Fruit fly (Drosophila melanogaster) whole organism, embryonic: ENCODE results near the gene CG13843.

Source experiments
- CG10147 ChIP-seq: fragments of 200-800 bp; sonication (Bioruptor generic); optimal IDR thresholded peaks from 2 replicates; lab custom pipeline; 2019; ENCODE audit warnings: missing biosample characterization, mild to moderate bottlenecking, missing genetic modification characterization, moderate library complexity
- CG10267 ChIP-seq: fragments of 200-800 bp; sonication (Bioruptor generic); optimal IDR thresholded peaks from 2 replicates; lab custom pipeline; 2018; ENCODE audit warnings: missing biosample characterization, mild to moderate bottlenecking, missing genetic modification characterization, moderate library complexity
- CG11504 ChIP-seq: fragments of 200-800 bp; sonication (Bioruptor generic); optimal IDR thresholded peaks from 3 replicates; lab custom pipeline; 2019; ENCODE audit warnings: missing biosample characterization, mild to moderate bottlenecking, missing genetic modification characterization, moderate library complexity
- CG11723 ChIP-seq: fragments of 200-800 bp; sonication (Bioruptor generic); optimal IDR thresholded peaks from 2 replicates; lab custom pipeline; 2017; ENCODE audit warnings: missing biosample characterization, mild to moderate bottlenecking, missing genetic modification characterization
- CG12104 ChIP-seq: fragments of 200-800 bp; sonication (Bioruptor generic); optimal IDR thresholded peaks from 3 replicates; lab custom pipeline; 2016; ENCODE audit warnings: missing biosample characterization, missing genetic modification characterization
- CG1233 ChIP-seq: fragments of 200-800 bp; sonication (Bioruptor generic); optimal IDR thresholded peaks from 4 replicates; lab custom pipeline; 2018; ENCODE audit warnings: missing biosample characterization, mild to moderate bottlenecking, missing genetic modification characterization
- CG12391 ChIP-seq: fragments of 200-800 bp; sonication (Bioruptor generic); optimal IDR thresholded peaks from 3 replicates; lab custom pipeline; 2018; ENCODE audit warnings: missing biosample characterization, mild to moderate bottlenecking, missing genetic modification characterization, moderate library complexity
- CG13424 ChIP-seq: fragments of 200-800 bp; sonication (Bioruptor generic); optimal IDR thresholded peaks from 2 replicates; lab custom pipeline; 2019; ENCODE audit warnings: missing biosample characterization, mild to moderate bottlenecking, missing genetic modification characterization, moderate library complexity
- CG14710 ChIP-seq: fragments of 200-800 bp; sonication (Bioruptor generic); optimal IDR thresholded peaks from 3 replicates; lab custom pipeline; 2019; ENCODE audit warnings: missing biosample characterization, mild to moderate bottlenecking, missing genetic modification characterization, moderate library complexity
- CG14965 ChIP-seq: fragments of 200-800 bp; sonication (Bioruptor generic); optimal IDR thresholded peaks from 2 replicates; lab custom pipeline; 2016; ENCODE audit warnings: missing biosample characterization, missing genetic modification characterization, borderline replicate concordance
- CG1529 ChIP-seq: fragments of 200-800 bp; sonication (Bioruptor generic); optimal IDR thresholded peaks from 3 replicates; lab custom pipeline; 2018; ENCODE audit warnings: missing biosample characterization, missing genetic modification characterization
- CG15696 ChIP-seq: fragments of 200-800 bp; sonication (Bioruptor generic); optimal IDR thresholded peaks from 2 replicates; lab custom pipeline; 2019; ENCODE audit warnings: missing biosample characterization, mild to moderate bottlenecking, missing genetic modification characterization, moderate library complexity
- CG2875 ChIP-seq: fragments of 200-800 bp; sonication (Bioruptor generic); optimal IDR thresholded peaks from 2 replicates; lab custom pipeline; 2017; ENCODE audit warnings: missing biosample characterization, mild to moderate bottlenecking, missing genetic modification characterization, missing genetic modification reagents
- CG30403 ChIP-seq: fragments of 200-800 bp; sonication (Bioruptor generic); optimal IDR thresholded peaks from 3 replicates; lab custom pipeline; 2016; ENCODE audit warnings: missing biosample characterization, missing genetic modification characterization
- CG31365 ChIP-seq: fragments of 200-800 bp; sonication (Bioruptor generic); optimal IDR thresholded peaks from 2 replicates; lab custom pipeline; 2018; ENCODE audit warnings: missing biosample characterization, mild to moderate bottlenecking, missing genetic modification characterization
- CG3726 ChIP-seq: fragments of 200-800 bp; sonication (Bioruptor generic); IDR thresholded peaks from 3 replicates; pipeline ENCODE4, ENCODE4 v1.3.6; 2022; ENCODE audit warnings: missing biosample characterization, missing genetic modification characterization
- CG5953 ChIP-seq: fragments of 200-800 bp; sonication (Bioruptor generic); IDR thresholded peaks from 2 replicates; pipeline ENCODE4 v1.3.6; 2022; ENCODE audit warnings: missing biosample characterization, missing genetic modification characterization
- CG7271 ChIP-seq: fragments of 200-800 bp; sonication (Bioruptor generic); optimal IDR thresholded peaks from 2 replicates; lab custom pipeline; 2018; ENCODE audit warnings: missing biosample characterization, mild to moderate bottlenecking, missing genetic modification characterization, moderate library complexity
- CG7786 ChIP-seq: fragments of 200-800 bp; sonication (Bioruptor generic); optimal IDR thresholded peaks from 2 replicates; lab custom pipeline; 2016; ENCODE audit warnings: missing biosample characterization, missing genetic modification characterization
- CG8388 ChIP-seq: fragments of 200-800 bp; sonication (Bioruptor generic); optimal IDR thresholded peaks from 2 replicates; lab custom pipeline; 2019; ENCODE audit warnings: missing biosample characterization, mild to moderate bottlenecking, missing genetic modification characterization, moderate library complexity
- CG8478 ChIP-seq: fragments of >200 bp; optimal IDR thresholded peaks from 2 replicates; lab custom pipeline; 2018
- CHES-1-like ChIP-seq: fragments of 200-800 bp; sonication (Bioruptor generic); optimal IDR thresholded peaks from 2 replicates; lab custom pipeline; 2016; ENCODE audit warnings: missing biosample characterization, missing genetic modification characterization
- Camta ChIP-seq: fragments of 200-800 bp; sonication (Bioruptor generic); optimal IDR thresholded peaks from 2 replicates; lab custom pipeline; 2016; ENCODE audit warnings: missing biosample characterization, missing genetic modification characterization
- Doc2 ChIP-seq: fragments of 200-800 bp; sonication (Bioruptor generic); IDR thresholded peaks from 2 replicates; pipeline ENCODE4 v1.3.6; 2022; ENCODE audit warnings: missing biosample characterization, missing genetic modification characterization
- Drgx ChIP-seq: fragments of 200-800 bp; sonication (Bioruptor generic); IDR thresholded peaks from 2 replicates; pipeline ENCODE4 v1.3.6; 2022; ENCODE audit warnings: missing biosample characterization, missing genetic modification characterization
- Fer1 ChIP-seq: fragments of 200-800 bp; sonication (Bioruptor generic); optimal IDR thresholded peaks from 2 replicates; lab custom pipeline; 2017; ENCODE audit warnings: missing biosample characterization, mild to moderate bottlenecking, missing genetic modification characterization
- HHEX ChIP-seq: fragments of 200-800 bp; sonication (Bioruptor generic); optimal IDR thresholded peaks from 3 replicates; lab custom pipeline; 2017; ENCODE audit warnings: missing biosample characterization, mild to moderate bottlenecking, missing genetic modification characterization, missing genetic modification reagents
- HLH3B ChIP-seq: fragments of 200-800 bp; sonication (Bioruptor generic); IDR thresholded peaks from 2 replicates; pipeline ENCODE4 v1.3.6; 2022; ENCODE audit warnings: missing biosample characterization, missing genetic modification characterization
- Hmr ChIP-seq: fragments of 200-800 bp; sonication (Bioruptor generic); optimal IDR thresholded peaks from 3 replicates; lab custom pipeline; 2017; ENCODE audit warnings: mild to moderate bottlenecking, missing biosample characterization, missing genetic modification reagents, missing genetic modification characterization
- Hmx ChIP-seq: fragments of 200-800 bp; sonication (Bioruptor generic); optimal IDR thresholded peaks from 2 replicates; lab custom pipeline; 2016; ENCODE audit warnings: missing biosample characterization, missing genetic modification characterization
- Med ChIP-seq: fragments of 200-800 bp; sonication (Bioruptor generic); peaks from one replicate; lab custom pipeline; 2016; ENCODE audit warnings: missing biosample characterization, missing genetic modification characterization, mild to moderate bottlenecking, inconsistent platforms, moderate library complexity
- NC2β ChIP-seq: fragments of 200-800 bp; sonication (Bioruptor generic); optimal IDR thresholded peaks from 2 replicates; lab custom pipeline; 2016; ENCODE audit warnings: missing biosample characterization, missing genetic modification characterization
- Nf-YB ChIP-seq: fragments of 200-800 bp; sonication (Bioruptor generic); optimal IDR thresholded peaks from 3 replicates; lab custom pipeline; 2019; ENCODE audit warnings: missing biosample characterization, mild to moderate bottlenecking, missing genetic modification characterization, moderate library complexity
- Oli ChIP-seq: fragments of 200-800 bp; sonication (Bioruptor generic); optimal IDR thresholded peaks from 2 replicates; lab custom pipeline; 2018; ENCODE audit warnings: missing biosample characterization, mild to moderate bottlenecking, missing genetic modification characterization, moderate library complexity
- btn ChIP-seq: fragments of 200-800 bp; sonication (Bioruptor generic); optimal IDR thresholded peaks from 2 replicates; lab custom pipeline; 2016; ENCODE audit warnings: missing biosample characterization, missing genetic modification characterization
- dmrt99B ChIP-seq: fragments of 200-800 bp; sonication (Bioruptor generic); optimal IDR thresholded peaks from 2 replicates; lab custom pipeline; 2018; ENCODE audit warnings: missing biosample characterization, mild to moderate bottlenecking, missing genetic modification characterization, moderate library complexity
- ewg ChIP-seq: fragments of 200-800 bp; sonication (Bioruptor generic); optimal IDR thresholded peaks from 3 replicates; lab custom pipeline; 2017; ENCODE audit warnings: mild to moderate bottlenecking, missing biosample characterization, missing genetic modification reagents, missing genetic modification characterization
- fd96Cb ChIP-seq: fragments of 200-800 bp; sonication (Bioruptor generic); optimal IDR thresholded peaks from 2 replicates; lab custom pipeline; 2018; ENCODE audit warnings: missing biosample characterization, mild to moderate bottlenecking, missing genetic modification characterization, moderate library complexity
- gfzf ChIP-seq: fragments of 200-800 bp; sonication (Bioruptor generic); optimal IDR thresholded peaks from 2 replicates; lab custom pipeline; 2016; ENCODE audit warnings: missing biosample characterization, mild to moderate bottlenecking, missing genetic modification characterization, moderate library complexity
- phol ChIP-seq: fragments of 200-800 bp; sonication (Bioruptor generic); optimal IDR thresholded peaks from 3 replicates; lab custom pipeline; 2018; ENCODE audit warnings: missing biosample characterization, mild to moderate bottlenecking, missing genetic modification characterization, moderate library complexity
- repo ChIP-seq: fragments of 200-800 bp; sonication (Bioruptor generic); optimal IDR thresholded peaks from 2 replicates; lab custom pipeline; 2016; ENCODE audit warnings: missing biosample characterization, missing genetic modification characterization
- row ChIP-seq: fragments of 200-800 bp; sonication (Bioruptor generic); IDR thresholded peaks from 3 replicates; pipeline ENCODE4 v1.3.6; 2022; ENCODE audit warnings: missing biosample characterization, missing genetic modification characterization
- run ChIP-seq: fragments of 200-800 bp; sonication (Bioruptor generic); optimal IDR thresholded peaks from 3 replicates; lab custom pipeline; 2018; ENCODE audit warnings: missing biosample characterization, mild to moderate bottlenecking, missing genetic modification characterization
- schlank ChIP-seq: fragments of 200-800 bp; sonication (Bioruptor generic); optimal IDR thresholded peaks from 2 replicates; lab custom pipeline; 2018; ENCODE audit warnings: missing biosample characterization, mild to moderate bottlenecking, missing genetic modification characterization
- sens-2 ChIP-seq: fragments of 200-800 bp; sonication (Bioruptor generic); IDR thresholded peaks from 2 replicates; pipeline ENCODE4 v1.3.6; 2022; ENCODE audit warnings: missing biosample characterization, missing genetic modification characterization
- sr ChIP-seq: fragments of 200-800 bp; sonication (Bioruptor generic); IDR thresholded peaks from 3 replicates; pipeline ENCODE4 v1.3.6; 2022; ENCODE audit warnings: missing biosample characterization, missing genetic modification characterization
- stc ChIP-seq: fragments of 200-800 bp; sonication (Bioruptor generic); IDR thresholded peaks from 2 replicates; pipeline ENCODE4 v1.3.6; 2022; ENCODE audit warnings: missing biosample characterization, missing genetic modification characterization
- tap ChIP-seq: fragments of 200-800 bp; optimal IDR thresholded peaks from 3 replicates; lab custom pipeline; 2019; ENCODE audit warnings: missing biosample characterization, mild to moderate bottlenecking, missing genetic modification characterization, moderate library complexity
- tup ChIP-seq: fragments of 200-800 bp; sonication (Bioruptor generic); optimal IDR thresholded peaks from 2 replicates; lab custom pipeline; 2016; ENCODE audit warnings: missing biosample characterization, mild to moderate bottlenecking, missing genetic modification characterization, moderate library complexity
- twi ChIP-seq: fragments of 200-800 bp; optimal IDR thresholded peaks from 2 replicates; lab custom pipeline; 2019; ENCODE audit warnings: missing biosample characterization, mild to moderate bottlenecking, missing genetic modification characterization, moderate library complexity
- wor ChIP-seq: fragments of 200-800 bp; sonication (Bioruptor generic); IDR thresholded peaks from 2 replicates; pipeline ENCODE4 v1.3.6; 2022; ENCODE audit warnings: missing biosample characterization, missing genetic modification characterization

Gene CG13843

DNA sequence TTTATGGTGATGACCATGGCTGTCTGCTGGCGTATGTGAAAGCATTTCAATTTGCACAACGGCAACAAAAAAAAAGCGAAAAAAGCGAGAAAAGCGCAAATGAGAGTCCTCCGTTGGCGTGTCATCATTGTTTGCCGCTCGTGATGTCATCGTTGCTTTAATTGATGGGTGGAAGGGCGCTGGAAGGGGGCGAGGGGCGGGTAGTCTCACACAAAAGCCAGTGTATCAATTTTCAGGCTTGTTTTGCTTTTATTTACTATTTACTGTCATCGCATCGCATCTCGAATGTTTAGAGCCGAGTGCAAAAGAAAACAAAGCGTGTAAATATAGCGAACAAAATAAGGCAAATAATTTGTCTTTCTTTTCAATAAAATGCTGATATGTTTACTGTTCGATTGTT lies 20.0 kb upstream of the CG13843 start (continued):
- TF ChIP-seq CG2875 (GFP tag; lab: Kevin White, UChicago) (peak; percentile 78), Fer1 (GFP tag; lab: Kevin White, UChicago) (peak; percentile 27), schlank (tag; lab: Kevin White, UChicago) (no peak), fd96Cb (tag; lab: Kevin White, UChicago) (peak; percentile 59), CG3726 (GFP tag; lab: Robert Waterston, UW) (no peak), Drgx (GFP tag; lab: Robert Waterston, UW) (peak; percentile 42; the same call in 1 of the 2 replicates), ewg (peak; percentile 35), HHEX (peak; percentile 40), btn (GFP tag; lab: Kevin White, UChicago) (no peak), CG14965 (no peak), CG7786 (GFP tag; lab: Kevin White, UChicago) (no peak), Med (GFP tag; lab: Kevin White, UChicago) (peak; percentile 65), CG11504 (tag; lab: Kevin White, UChicago) (peak; percentile 65), CG10267 (tag; lab: Kevin White, UChicago) (peak; percentile 0), CG1529 (GFP tag; lab: Kevin White, UChicago) (peak; percentile 65), Doc2 (GFP tag; lab: Robert Waterston, UW) (no peak), Camta (GFP tag; lab: Kevin White, UChicago) (no peak), gfzf (GFP tag; lab: Kevin White, UChicago) (no peak), CG5953 (GFP tag; lab: Robert Waterston, UW) (0 out of 2 replicates have a peak, but pooled peaks have one; percentile 25), NC2β (no peak), sens-2 (no peak), CG12104 (peak; percentile 41), tup (GFP tag; lab: Kevin White, UChicago) (no peak), CHES-1-like (GFP tag; lab: Kevin White, UChicago) (no peak), CG7271 (tag; lab: Kevin White, UChicago) (peak; percentile 62), CG15696 (peak; percentile 45), CG13424 (peak; percentile 28), repo (GFP tag; lab: Kevin White, UChicago) (no peak), Oli (tag; lab: Kevin White, UChicago) (peak; percentile 28), twi (tag; lab: Kevin White, UChicago) (no peak), dmrt99B (peak; percentile 69), run (tag; lab: Kevin White, UChicago) (peak; percentile 16), phol (peak; percentile 5), row (GFP tag; lab: Robert Waterston, UW) (no peak), sr (GFP tag; lab: Robert Waterston, UW) (no peak), CG12391 (peak; percentile 29), CG10147 (GFP tag; lab: Kevin White, UChicago) (peak; percentile 12), Hmr (GFP tag; lab: Kevin White, UChicago) (peak; percentile 4), CG8388 (peak; percentile 29), CG11723 (GFP tag; lab: Kevin White, UChicago) (peak; percentile 8), CG31365 (tag; lab: Kevin White, UChicago) (peak; percentile 3), wor (GFP tag; lab: Robert Waterston, UW) (no peak), HLH3B (peak; percentile 8; the same call in 1 of the 2 replicates), CG30403 (GFP tag; lab: Kevin White, UChicago) (no peak), stc (peak; percentile 52; the same call in 1 of the 2 replicates), CG8478 (lab: Kevin White, UChicago) (no peak), tap (tag; lab: Kevin White, UChicago) (peak; percentile 59), CG14710 (peak; percentile 48), Nf-YB (GFP tag; lab: Kevin White, UChicago) (peak; percentile 8), CG1233 (GFP tag; lab: Kevin White, UChicago) (peak; percentile 60), Hmx (no peak)
